Worm (Caenorhabditis elegans) whole organism, dauer: ENCODE data around the gene ceh-89.

Source experiments
- unc-62 ChIP-seq: sonication (generic microtip); optimal IDR thresholded peaks from 2 replicates; lab custom pipeline; 2017; ENCODE audit warnings: missing biosample characterization, missing genetic modification reagents, missing genetic modification characterization

The ceh-89 gene

ce11 chrX:14141896-14142392, at the start of gene ceh-89:
TSS of gene ceh-89 (plus strand) at chrX:14141946.
- no peak for TF ChIP-seq unc-62

- TF ChIP-seq unc-62: no peak
Observed at ce11 chrX:14098618-14099118, 43.1 kb upstream of the ceh-89 start, which contains the start of gene F16B12.4. TSS of gene F16B12.4 (minus strand) at chrX:14098668.

- TF ChIP-seq unc-62: no peak
Observed at ce11 chrX:14101986-14102385, 39.8 kb upstream of the ceh-89 start, which contains the start of gene F16B12.6. TSS of gene F16B12.6 (plus strand) at chrX:14102316.

- no peak for TF ChIP-seq unc-62
Observed at ce11 chrX:14102474-14102873, 39.3 kb upstream of the ceh-89 start.

ce11 chrX:14108245-14108644, 33.5 kb upstream of the ceh-89 start, which contains the start of gene F16B12.7:
TSS of gene F16B12.7 (plus strand) at chrX:14108545.
- TF ChIP-seq unc-62: no peak

ce11 chrX:14113347-14113746, 28.4 kb upstream of the ceh-89 start, which contains the start of gene nhr-281:
TSS of gene nhr-281 (minus strand) at chrX:14113447.
- no peak for TF ChIP-seq unc-62

- no peak for TF ChIP-seq unc-62
Observed at ce11 chrX:14115480-14116161, 26.1 kb upstream of the ceh-89 start, which contains the start of gene F28H6.7. TSS of gene F28H6.7 (plus strand) at chrX:14116111.

- no peak for TF ChIP-seq unc-62
Observed at ce11 chrX:14118762-14119161, 23.0 kb upstream of the ceh-89 start.

- TF ChIP-seq unc-62: no peak
Observed at ce11 chrX:14125870-14126269, 15.9 kb upstream of the ceh-89 start, which contains the start of gene F28H6.6. TSS of gene F28H6.6 (minus strand) at chrX:14125879.

ce11 chrX:14127291-14127922, 14.3 kb upstream of the ceh-89 start, which contains the start of gene F28H6.4:
TSS of gene F28H6.4 (plus strand) at chrX:14127872.
- TF ChIP-seq unc-62: no peak

- no peak for TF ChIP-seq unc-62
Observed at ce11 chrX:14131476-14131875, 10.3 kb upstream of the ceh-89 start.

ce11 chrX:14132677-14133076, 9.1 kb upstream of the ceh-89 start:
- no peak for TF ChIP-seq unc-62

ce11 chrX:14134244-14134643, 7.5 kb upstream of the ceh-89 start, which contains the start of gene F28H6.8:
TSS of gene F28H6.8 (minus strand) at chrX:14134344.
- TF ChIP-seq unc-62: no peak

- no peak for TF ChIP-seq unc-62
Observed at ce11 chrX:14134883-14135282, 6.9 kb upstream of the ceh-89 start.

ce11 chrX:14140040-14140439, 1.7 kb upstream of the ceh-89 start, which contains the start of gene nkat-1:
TSS of gene nkat-1 (minus strand) at chrX:14140140.
- no peak for TF ChIP-seq unc-62

- no peak for TF ChIP-seq unc-62
Observed at ce11 chrX:14141344-14141841, 353 bp upstream of the ceh-89 start.

ce11 chrX:14145634-14146033, 3.9 kb downstream of the ceh-89 start:
- TF ChIP-seq unc-62: no peak
